Fruit fly (Drosophila melanogaster) Kc167 (cell line): ENCODE measurements around the gene CG6985.

Experiments
- Sin3A ChIP-seq: fragments of >200 bp; optimal IDR thresholded peaks from 2 replicates; lab custom pipeline; 2018; ENCODE audit warnings: missing external identifiers
- h ChIP-seq: fragments of >200 bp; optimal IDR thresholded peaks from 3 replicates; lab custom pipeline; 2018; ENCODE audit warnings: missing external identifiers
- insv ChIP-seq: fragments of >200 bp; optimal IDR thresholded peaks from 3 replicates; lab custom pipeline; 2018; ENCODE audit warnings: missing external identifiers
- psq ChIP-seq: fragments of >200 bp; optimal IDR thresholded peaks from 2 replicates; lab custom pipeline; 2017; ENCODE audit warnings: missing external identifiers

DNA sequence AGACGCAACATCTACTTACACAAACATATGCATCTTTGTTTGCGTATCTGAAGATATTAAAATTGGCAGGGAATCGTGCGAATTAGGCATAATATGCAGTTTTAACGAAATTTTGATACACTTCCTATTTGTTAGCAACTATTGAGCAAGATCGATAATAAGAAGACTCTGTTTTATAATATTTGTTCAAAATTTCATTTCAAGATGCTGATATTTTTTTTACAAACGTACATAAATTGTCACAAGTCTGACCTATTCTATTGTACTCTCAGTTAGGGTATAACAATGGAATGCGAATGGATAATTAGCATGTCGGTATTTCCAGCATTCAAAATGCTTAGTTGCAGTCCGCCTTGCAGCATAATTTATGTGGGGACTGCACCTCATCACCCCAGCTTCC lies 13.1 kb upstream of the CG6985 start:
- TF ChIP-seq Sin3A (lab: Kevin White, UChicago) = no peak
- no peak for TF ChIP-seq h (lab: Kevin White, UChicago)
- no peak for TF ChIP-seq insv (lab: Kevin White, UChicago)
- TF ChIP-seq psq (lab: Kevin White, UChicago) = no peak
